Worm (Caenorhabditis elegans) whole organism, L1 larva: Measurements from ENCODE around the gene plpp-1.1.

Experiments used
- alr-1 ChIP-seq: fragments of 200-800 bp; sonication (Bioruptor generic); optimal IDR thresholded peaks from 2 replicates; lab custom pipeline; 2018; ENCODE audit warnings: borderline replicate concordance, mild to moderate bottlenecking, missing genetic modification characterization, missing compliant biosample characterization
- aly-2 ChIP-seq: fragments of 150-350 bp; optimal IDR thresholded peaks from 2 replicates; lab custom pipeline; 2014; ENCODE audit warnings: missing biosample characterization, missing genetic modification characterization
- ceh-8 ChIP-seq: fragments of 200-800 bp; sonication (Bioruptor generic); optimal IDR thresholded peaks from 2 replicates; lab custom pipeline; 2018; ENCODE audit warnings: mild to moderate bottlenecking, missing genetic modification characterization, moderate library complexity, missing compliant biosample characterization
- ces-1 ChIP-seq: fragments of 150-350 bp; optimal IDR thresholded peaks from 2 replicates; lab custom pipeline; 2014; ENCODE audit warnings: missing biosample characterization, missing genetic modification reagents, missing genetic modification characterization
- dpl-1 ChIP-seq, 3 experiments: fragments of 150-350 bp in 2 of 3; sonication (generic microtip) in 1 of 3; optimal IDR thresholded peaks; 2 replicates each; lab custom pipeline; 2014 to 2017; ENCODE audit warnings: missing biosample characterization in 3 of 3, missing genetic modification characterization in 3 of 3, missing genetic modification reagents in 3 of 3
- efl-1 ChIP-seq, 4 experiments: fragments of 150-350 bp; optimal IDR thresholded peaks in 3 of 4; peaks in 1 of 4; 1 replicate in 1 of 4; 2 replicates in 3 of 4; lab custom pipeline; 2014; ENCODE audit warnings: missing biosample characterization in 2 of 4, missing genetic modification characterization in 2 of 4, missing genetic modification reagents in 2 of 4
- egl-13 ChIP-seq: sonication (generic microtip); optimal IDR thresholded peaks from 2 replicates; lab custom pipeline; 2016; ENCODE audit warnings: missing genotype, missing genetic modification reagents, missing genetic modification characterization, missing compliant biosample characterization
- elt-2 ChIP-seq: sonication (generic microtip); optimal IDR thresholded peaks from 2 replicates; lab custom pipeline; 2016; ENCODE audit warnings: missing genetic modification characterization, mild to moderate bottlenecking, inconsistent platforms, missing compliant biosample characterization, missing genetic modification reagents
- fkh-8 ChIP-seq: sonication (generic microtip); optimal IDR thresholded peaks from 2 replicates; lab custom pipeline; 2016; ENCODE audit warnings: mild to moderate bottlenecking, missing genetic modification characterization, missing compliant biosample characterization
- irx-1 ChIP-seq: sonication (generic microtip); optimal IDR thresholded peaks from 2 replicates; lab custom pipeline; 2016; ENCODE audit warnings: missing genetic modification characterization, missing compliant biosample characterization
- jun-1 ChIP-seq: fragments of 150-350 bp; optimal IDR thresholded peaks from 2 replicates; lab custom pipeline; 2014; ENCODE audit warnings: missing biosample characterization, missing genetic modification reagents, missing genetic modification characterization
- lin-13 ChIP-seq: fragments of 150-350 bp; optimal IDR thresholded peaks from 2 replicates; lab custom pipeline; 2014; ENCODE audit warnings: missing biosample characterization, missing genetic modification reagents, missing genetic modification characterization
- lin-14 ChIP-seq: fragments of 200-800 bp; sonication (Bioruptor generic); optimal IDR thresholded peaks from 2 replicates; lab custom pipeline; 2018; ENCODE audit warnings: mild to moderate bottlenecking, missing genetic modification characterization, moderate library complexity, missing compliant biosample characterization
- lin-15B ChIP-seq: fragments of 150-350 bp; sonication (generic microtip); optimal IDR thresholded peaks from 3 replicates; lab custom pipeline; 2014; ENCODE audit warnings: missing biosample characterization, missing genetic modification characterization
- lin-35 ChIP-seq, 2 experiments: fragments of 150-350 bp; optimal IDR thresholded peaks; 2 replicates each; lab custom pipeline; 2014; ENCODE audit warnings: missing biosample characterization in 2 of 2, missing genetic modification characterization in 2 of 2, missing genetic modification reagents in 2 of 2
- lir-3 ChIP-seq: sonication (generic microtip); optimal IDR thresholded peaks from 2 replicates; lab custom pipeline; 2016; ENCODE audit warnings: mild to moderate bottlenecking, missing genetic modification characterization, moderate library complexity, missing compliant biosample characterization; ENCODE audit not compliant: poor library complexity
- mab-9 ChIP-seq: fragments of 200-800 bp; sonication (Bioruptor generic); IDR thresholded peaks from 2 replicates; pipeline ENCODE4 v1.3.6; 2022; ENCODE audit warnings: missing genetic modification reagents, missing genetic modification characterization, missing compliant biosample characterization
- mef-2 ChIP-seq: fragments of 150-350 bp; optimal IDR thresholded peaks from 2 replicates; lab custom pipeline; 2014; ENCODE audit warnings: missing biosample characterization, missing genetic modification characterization
- mep-1 ChIP-seq: fragments of 150-350 bp; optimal IDR thresholded peaks from 2 replicates; lab custom pipeline; 2014; ENCODE audit warnings: missing biosample characterization, missing genetic modification characterization
- nhr-19 ChIP-seq: fragments of 200-800 bp; sonication (Bioruptor generic); conservative IDR thresholded peaks from 2 replicates; pipeline ENCODE4 v1.3.6; 2022; ENCODE audit warnings: missing genetic modification characterization, missing compliant biosample characterization
- nhr-20 ChIP-seq: sonication (generic microtip); optimal IDR thresholded peaks from 2 replicates; lab custom pipeline; 2016; ENCODE audit warnings: mild to moderate bottlenecking, missing genetic modification characterization, missing compliant biosample characterization
- nhr-237 ChIP-seq: fragments of 150-350 bp; optimal IDR thresholded peaks from 2 replicates; lab custom pipeline; 2014; ENCODE audit warnings: missing biosample characterization, missing genetic modification characterization
- nhr-28 ChIP-seq: fragments of 150-350 bp; optimal IDR thresholded peaks from 2 replicates; lab custom pipeline; 2014; ENCODE audit warnings: missing biosample characterization, missing genetic modification characterization
- nhr-71 ChIP-seq: sonication (generic microtip); optimal IDR thresholded peaks from 2 replicates; lab custom pipeline; 2016; ENCODE audit warnings: mild to moderate bottlenecking, missing genetic modification characterization, moderate library complexity, missing compliant biosample characterization
- nhr-84 ChIP-seq: sonication (generic microtip); optimal IDR thresholded peaks from 2 replicates; lab custom pipeline; 2017; ENCODE audit warnings: missing biosample characterization, missing genetic modification characterization
- pax-3 ChIP-seq: fragments of 200-800 bp; sonication (Bioruptor generic); optimal IDR thresholded peaks from 2 replicates; lab custom pipeline; 2018; ENCODE audit warnings: mild to moderate bottlenecking, missing genetic modification characterization, moderate library complexity, missing compliant biosample characterization
- pqm-1 ChIP-seq: sonication (generic microtip); optimal IDR thresholded peaks from 3 replicates; lab custom pipeline; 2017; ENCODE audit warnings: missing biosample characterization, missing genetic modification characterization
- snu-23 ChIP-seq: sonication (generic microtip); optimal IDR thresholded peaks from 2 replicates; lab custom pipeline; 2016; ENCODE audit warnings: missing genetic modification characterization, missing compliant biosample characterization
- sup-37 ChIP-seq: fragments of 200-800 bp; sonication (Bioruptor generic); optimal IDR thresholded peaks from 2 replicates; lab custom pipeline; 2018; ENCODE audit warnings: mild to moderate bottlenecking, missing genetic modification characterization, missing compliant biosample characterization
- tbx-2 ChIP-seq: sonication (generic microtip); optimal IDR thresholded peaks from 2 replicates; lab custom pipeline; 2016; ENCODE audit warnings: missing genetic modification characterization, missing compliant biosample characterization
- tlp-1 ChIP-seq: fragments of 150-350 bp; optimal IDR thresholded peaks from 2 replicates; lab custom pipeline; 2014; ENCODE audit warnings: missing biosample characterization, missing genetic modification characterization
- unc-130 ChIP-seq: fragments of 150-350 bp; optimal IDR thresholded peaks from 2 replicates; lab custom pipeline; 2017; ENCODE audit warnings: missing biosample characterization, missing genetic modification characterization, inconsistent platforms
- unc-62 ChIP-seq: fragments of 150-350 bp; optimal IDR thresholded peaks from 2 replicates; lab custom pipeline; 2014; ENCODE audit warnings: missing biosample characterization, missing genetic modification reagents, missing genetic modification characterization
- unc-86 ChIP-seq: sonication (generic microtip); optimal IDR thresholded peaks from 2 replicates; lab custom pipeline; 2016; ENCODE audit warnings: missing genetic modification characterization, missing compliant biosample characterization
- vab-15 ChIP-seq: sonication (generic microtip); optimal IDR thresholded peaks from 2 replicates; lab custom pipeline; 2017; ENCODE audit warnings: missing genotype, mild to moderate bottlenecking, missing genetic modification characterization, missing compliant biosample characterization
- zag-1 ChIP-seq: fragments of 150-350 bp; optimal IDR thresholded peaks from 2 replicates; lab custom pipeline; 2014; ENCODE audit warnings: missing biosample characterization, missing genetic modification characterization
- ztf-11 ChIP-seq, 2 experiments: sonication (generic microtip); optimal IDR thresholded peaks; 2 replicates each; lab custom pipeline; 2016 to 2017; ENCODE audit warnings: missing genetic modification characterization in 2 of 2, missing biosample characterization in 1 of 2, missing compliant biosample characterization in 1 of 2

The plpp-1.1 gene

DNA sequence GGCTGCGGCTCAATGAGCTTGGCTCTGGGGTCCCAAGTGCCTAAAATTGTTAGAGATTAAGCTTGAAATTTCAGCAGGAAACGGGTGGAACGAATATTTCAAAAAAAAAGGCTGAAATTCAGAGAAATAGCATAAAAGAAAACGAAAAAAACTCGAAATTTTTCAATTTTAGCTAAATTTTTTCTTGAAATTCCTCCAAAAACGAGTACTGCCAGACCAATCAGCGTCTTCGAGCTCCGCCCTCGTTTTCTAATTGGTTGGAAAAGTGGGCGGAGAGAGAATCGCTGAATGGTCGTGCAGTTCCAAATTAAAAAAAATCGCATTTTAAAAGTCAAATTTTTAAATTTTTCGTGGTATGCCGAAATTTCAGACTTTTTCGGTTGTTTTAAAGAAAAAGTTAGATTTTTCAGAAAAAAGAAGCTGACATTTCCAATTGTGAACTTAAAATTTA is at the start of gene plpp-1.1:
Gene plpp-1.1 (minus strand): TSS at position 51 of the 451 bp plus-strand sequence.
- TF ChIP-seq ztf-11 (tag; optimal IDR thresholded peaks at IDR 0.05; lab: Kevin White, UChicago) (no peak), lin-13 (GFP tag; lab: Kevin White, UChicago) (no peak), dpl-1 (GFP tag; optimal IDR thresholded peaks at IDR 0.05; lab: Kevin White, UChicago) (no peak), unc-62 (no peak), mep-1 (tag; lab: Kevin White, UChicago) (no peak), irx-1 (no peak), nhr-84 (tag; lab: Kevin White, UChicago) (no peak), nhr-237 (no peak), lin-15B (tag; lab: Kevin White, UChicago) (no peak), mab-9 (GFP tag; lab: Robert Waterston, UW) (no peak), lir-3 (tag; lab: Kevin White, UChicago) (no peak), nhr-20 (no peak)

ce11 chrII:3975942-3976341 is 48.1 kb upstream of the plpp-1.1 start, which contains the start of gene dos-2:
Gene dos-2, plus strand, starts transcription at chrII:3976242.
- TF ChIP-seq nhr-71 (no peak), nhr-28 (no peak), snu-23 (GFP tag; lab: Kevin White, UChicago) (no peak), nhr-19 (GFP tag; lab: Robert Waterston, UW) (no peak), elt-2 (tag; lab: Kevin White, UChicago) (no peak), alr-1 (tag; lab: Kevin White, UChicago) (no peak), unc-62 (no peak), tlp-1 (tag; lab: Kevin White, UChicago) (no peak), egl-13 (no peak), lin-15B (tag; lab: Kevin White, UChicago) (no peak)

DNA sequence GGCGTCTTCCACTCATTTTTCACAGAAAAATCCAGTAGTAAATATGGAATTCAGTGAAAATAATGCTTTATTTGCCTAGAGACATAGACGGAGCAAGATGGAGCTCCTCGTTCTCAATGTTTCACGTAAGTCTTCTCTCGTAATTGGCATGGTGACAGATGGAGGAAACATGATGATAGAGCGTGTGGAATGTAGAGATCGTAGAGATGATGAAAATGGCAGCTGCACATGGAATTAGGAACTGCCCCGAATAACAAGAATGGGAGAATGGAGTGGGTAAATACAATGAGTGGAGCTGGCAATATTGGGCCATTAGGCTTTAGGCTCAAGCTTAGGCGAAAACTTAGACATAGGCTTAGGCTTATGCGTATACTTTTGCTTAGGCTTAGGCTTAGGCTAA is 47.2 kb upstream of the plpp-1.1 start, which contains the start of gene cank-26:
Gene cank-26 (minus strand): TSS at position 113 of the 400 bp plus-strand sequence.
- no peak for TF ChIP-seq efl-1 (optimal IDR thresholded peaks at IDR 0.05; lab: Kevin White, UChicago)
- no peak for TF ChIP-seq efl-1 (GFP tag; optimal IDR thresholded peaks at IDR 0.05 in 1 of 2; lab: Kevin White, UChicago)
- TF ChIP-seq lin-14 (GFP tag; lab: Kevin White, UChicago), result peak; percentile 2
- no peak for TF ChIP-seq unc-86
- TF ChIP-seq unc-130 (tag; lab: Kevin White, UChicago), result no peak
- no peak for TF ChIP-seq ces-1 (GFP tag; lab: Kevin White, UChicago)
- peak; percentile 3 for TF ChIP-seq fkh-8 (tag; lab: Kevin White, UChicago)
- no peak for TF ChIP-seq mef-2 (tag; lab: Kevin White, UChicago)

DNA sequence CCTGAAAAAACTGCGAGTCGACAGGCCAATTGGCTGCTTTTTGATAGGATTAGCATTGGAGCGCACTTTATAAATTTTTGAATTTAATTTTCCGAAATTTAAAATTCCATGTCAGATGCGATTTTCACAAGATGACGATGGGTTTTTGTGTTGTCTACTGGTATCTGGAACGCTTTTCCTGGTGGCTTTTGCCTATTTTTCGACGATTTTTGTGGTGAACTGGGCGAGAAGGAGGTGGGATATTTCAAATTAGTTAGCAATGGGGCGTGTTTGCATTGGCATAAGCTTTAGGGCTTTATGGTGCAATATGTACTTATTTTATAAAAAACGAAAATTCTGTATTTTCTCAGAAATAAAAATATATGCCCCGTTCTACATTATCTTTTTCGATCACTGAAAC is 44.4 kb upstream of the plpp-1.1 start, which contains the start of gene K10G6.9:
Gene K10G6.9 (plus strand): TSS at position 110 of the 400 bp plus-strand sequence.
- no peak for TF ChIP-seq tbx-2 (tag; lab: Kevin White, UChicago)
- peak; percentile 16 for TF ChIP-seq aly-2 (tag; lab: Kevin White, UChicago)
- TF ChIP-seq zag-1 (tag; lab: Kevin White, UChicago), result no peak
- no peak for TF ChIP-seq lin-35 (GFP tag; optimal IDR thresholded peaks at IDR 0.05; lab: Kevin White, UChicago)
- no peak for TF ChIP-seq efl-1 (optimal IDR thresholded peaks at IDR 0.05; lab: Kevin White, UChicago)
- TF ChIP-seq efl-1 (GFP tag; optimal IDR thresholded peaks at IDR 0.05 in 1 of 2; lab: Kevin White, UChicago), result peak in 1 of 2 experiments; percentile 3

ce11 chrII:3968808-3969207 is 41.0 kb upstream of the plpp-1.1 start:
- TF ChIP-seq vab-15 (tag; lab: Kevin White, UChicago), result no peak
- TF ChIP-seq pqm-1 (tag; lab: Kevin White, UChicago), result no peak
- no peak for TF ChIP-seq nhr-84 (tag; lab: Kevin White, UChicago)
- TF ChIP-seq pax-3 (tag; lab: Kevin White, UChicago), result no peak
- TF ChIP-seq jun-1, result no peak
- no peak for TF ChIP-seq aly-2 (tag; lab: Kevin White, UChicago)
- TF ChIP-seq ceh-8 (GFP tag; lab: Kevin White, UChicago), result peak; percentile 10
- TF ChIP-seq sup-37 (GFP tag; lab: Kevin White, UChicago), result no peak
